Worm (Caenorhabditis elegans) whole organism, L2 larva: ENCODE results near the gene cht-1.

Experiments used
- C34F6.9 ChIP-seq: fragments of 150-350 bp; optimal IDR thresholded peaks from 2 replicates; lab custom pipeline; 2014; ENCODE audit warnings: missing biosample characterization, missing genetic modification characterization
- F13H6.1 ChIP-seq: sonication (generic microtip); optimal IDR thresholded peaks from 2 replicates; lab custom pipeline; 2016; ENCODE audit warnings: missing genetic modification characterization, missing compliant biosample characterization
- R02D3.7 ChIP-seq: fragments of 150-350 bp; optimal IDR thresholded peaks from 2 replicates; lab custom pipeline; 2014; ENCODE audit warnings: missing biosample characterization, missing genetic modification characterization
- Y55F3AM.14 ChIP-seq: fragments of 200-800 bp; sonication (Bioruptor generic); optimal IDR thresholded peaks from 2 replicates; lab custom pipeline; 2018; ENCODE audit warnings: mild to moderate bottlenecking, missing genetic modification characterization, missing compliant biosample characterization
- ZK546.5 ChIP-seq: sonication (generic microtip); optimal IDR thresholded peaks from 2 replicates; lab custom pipeline; 2017; ENCODE audit warnings: missing biosample characterization, missing genetic modification characterization
- alr-1 ChIP-seq: fragments of 150-350 bp; optimal IDR thresholded peaks from 2 replicates; lab custom pipeline; 2014; ENCODE audit warnings: missing biosample characterization, missing genetic modification characterization
- aly-2 ChIP-seq: fragments of 150-350 bp; optimal IDR thresholded peaks from 2 replicates; lab custom pipeline; 2014; ENCODE audit warnings: missing biosample characterization, missing genetic modification characterization
- ama-1 ChIP-seq: fragments of 150-350 bp; optimal IDR thresholded peaks from 2 replicates; lab custom pipeline; 2018; ENCODE audit warnings: inconsistent platforms
- blmp-1 ChIP-seq: sonication (generic microtip); optimal IDR thresholded peaks from 2 replicates; lab custom pipeline; 2017; ENCODE audit warnings: missing genetic modification characterization, mild to moderate bottlenecking, missing compliant biosample characterization, antibody characterized with exemption, moderate library complexity; ENCODE audit not compliant: insufficient read depth
- ceh-82 ChIP-seq: fragments of 150-350 bp; optimal IDR thresholded peaks from 2 replicates; lab custom pipeline; 2014; ENCODE audit warnings: missing biosample characterization, missing genetic modification characterization
- crh-2 ChIP-seq: sonication (generic microtip); optimal IDR thresholded peaks from 2 replicates; lab custom pipeline; 2017; ENCODE audit warnings: missing biosample characterization, missing genetic modification characterization
- dmd-4 ChIP-seq: sonication (generic microtip); optimal IDR thresholded peaks from 2 replicates; lab custom pipeline; 2017; ENCODE audit warnings: missing biosample characterization, missing genetic modification characterization
- egl-27 ChIP-seq: sonication (generic microtip); optimal IDR thresholded peaks from 3 replicates; lab custom pipeline; 2017; ENCODE audit warnings: missing biosample characterization, missing genetic modification reagents, missing genetic modification characterization
- elt-1 ChIP-seq: fragments of 150-350 bp; optimal IDR thresholded peaks from 2 replicates; lab custom pipeline; 2014; ENCODE audit warnings: missing biosample characterization, missing genetic modification characterization
- elt-3 ChIP-seq: sonication (generic microtip); optimal IDR thresholded peaks from 2 replicates; lab custom pipeline; 2017; ENCODE audit warnings: missing biosample characterization, missing genetic modification characterization
- fos-1 ChIP-seq: fragments of 150-350 bp; optimal IDR thresholded peaks from 2 replicates; lab custom pipeline; 2014; ENCODE audit warnings: missing biosample characterization, missing genetic modification characterization
- gmeb-1 ChIP-seq: fragments of 150-350 bp; optimal IDR thresholded peaks from 2 replicates; lab custom pipeline; 2014; ENCODE audit warnings: missing biosample characterization, missing genetic modification characterization
- lin-11 ChIP-seq: fragments of 150-350 bp; sonication (generic microtip); optimal IDR thresholded peaks from 2 replicates; lab custom pipeline; 2014; ENCODE audit warnings: missing biosample characterization, missing genetic modification characterization, inconsistent platforms, mixed read lengths
- lin-13 ChIP-seq: fragments of 150-350 bp; optimal IDR thresholded peaks from 2 replicates; lab custom pipeline; 2014; ENCODE audit warnings: missing biosample characterization, missing genetic modification reagents, missing genetic modification characterization
- lsy-2 ChIP-seq, 2 experiments: fragments of 150-350 bp in 1 of 2; sonication (generic microtip) in 1 of 2; optimal IDR thresholded peaks; 2 replicates each; lab custom pipeline; 2014 to 2017; ENCODE audit warnings: missing biosample characterization in 2 of 2, missing genetic modification characterization in 2 of 2
- mab-5 ChIP-seq: fragments of 150-350 bp; optimal IDR thresholded peaks from 2 replicates; lab custom pipeline; 2014; ENCODE audit warnings: missing biosample characterization, missing genetic modification characterization
- mbf-1 ChIP-seq: sonication (generic microtip); optimal IDR thresholded peaks from 2 replicates; lab custom pipeline; 2017; ENCODE audit warnings: missing biosample characterization, missing genetic modification characterization
- mdl-1 ChIP-seq, 2 experiments: fragments of 150-350 bp in 1 of 2; sonication (generic microtip) in 1 of 2; optimal IDR thresholded peaks; 2 replicates each; lab custom pipeline; 2017; ENCODE audit warnings: missing biosample characterization in 2 of 2, missing genetic modification characterization in 2 of 2
- nhr-10 ChIP-seq: sonication (generic microtip); optimal IDR thresholded peaks from 2 replicates; lab custom pipeline; 2017; ENCODE audit warnings: missing biosample characterization, missing genetic modification characterization
- nhr-11 ChIP-seq: fragments of 150-350 bp; optimal IDR thresholded peaks from 2 replicates; lab custom pipeline; 2014; ENCODE audit warnings: missing biosample characterization, missing genetic modification characterization
- nhr-12 ChIP-seq: fragments of 150-350 bp; optimal IDR thresholded peaks from 2 replicates; lab custom pipeline; 2014; ENCODE audit warnings: missing biosample characterization, missing genetic modification characterization
- nhr-129 ChIP-seq: fragments of 150-350 bp; optimal IDR thresholded peaks from 2 replicates; lab custom pipeline; 2014; ENCODE audit warnings: missing biosample characterization, missing genetic modification characterization
- nhr-21 ChIP-seq: fragments of 150-350 bp; optimal IDR thresholded peaks from 2 replicates; lab custom pipeline; 2014; ENCODE audit warnings: missing biosample characterization, missing genetic modification characterization
- nhr-23 ChIP-seq: fragments of 150-350 bp; optimal IDR thresholded peaks from 2 replicates; lab custom pipeline; 2014; ENCODE audit warnings: missing biosample characterization, missing genetic modification reagents, missing genetic modification characterization
- nhr-237 ChIP-seq: fragments of 150-350 bp; optimal IDR thresholded peaks from 2 replicates; lab custom pipeline; 2014; ENCODE audit warnings: missing biosample characterization, missing genetic modification characterization
- nhr-25 ChIP-seq: fragments of 150-350 bp; sonication (generic microtip); optimal IDR thresholded peaks from 3 replicates; lab custom pipeline; 2014; ENCODE audit warnings: missing biosample characterization, missing genetic modification characterization
- nhr-6 ChIP-seq: fragments of 150-350 bp; optimal IDR thresholded peaks from 2 replicates; lab custom pipeline; 2014; ENCODE audit warnings: missing biosample characterization, missing genetic modification characterization
- nhr-77 ChIP-seq: fragments of 150-350 bp; optimal IDR thresholded peaks from 2 replicates; lab custom pipeline; 2014; ENCODE audit warnings: missing biosample characterization, missing genetic modification characterization
- peb-1 ChIP-seq: fragments of 150-350 bp; optimal IDR thresholded peaks from 2 replicates; lab custom pipeline; 2014; ENCODE audit warnings: missing biosample characterization, missing genetic modification characterization
- sem-4 ChIP-seq: fragments of 150-350 bp; optimal IDR thresholded peaks from 2 replicates; lab custom pipeline; 2014; ENCODE audit warnings: missing biosample characterization, missing genetic modification reagents, missing genetic modification characterization
- skn-1 ChIP-seq: sonication (generic microtip); optimal IDR thresholded peaks from 2 replicates; lab custom pipeline; 2017; ENCODE audit warnings: missing biosample characterization, missing genetic modification characterization
- sma-3 ChIP-seq: sonication (generic microtip); optimal IDR thresholded peaks from 2 replicates; lab custom pipeline; 2016; ENCODE audit warnings: missing genetic modification reagents, missing genetic modification characterization, missing compliant biosample characterization
- sma-9 ChIP-seq, 2 experiments: fragments of 150-350 bp in 1 of 2; sonication (generic microtip) in 1 of 2; optimal IDR thresholded peaks; 2 replicates each; lab custom pipeline; 2014 to 2016; ENCODE audit warnings: missing genetic modification characterization in 2 of 2, mild to moderate bottlenecking in 1 of 2, missing biosample characterization in 1 of 2, missing compliant biosample characterization in 1 of 2, missing genetic modification reagents in 1 of 2, moderate library complexity in 1 of 2
- snpc-4 ChIP-seq: fragments of 150-350 bp; optimal IDR thresholded peaks from 2 replicates; lab custom pipeline; 2014; ENCODE audit warnings: missing biosample characterization, missing genetic modification characterization
- unc-39 ChIP-seq: fragments of 150-350 bp; optimal IDR thresholded peaks from 2 replicates; lab custom pipeline; 2014; ENCODE audit warnings: missing biosample characterization, missing genetic modification characterization
- unc-55 ChIP-seq: fragments of 150-350 bp; sonication (generic microtip); optimal IDR thresholded peaks from 3 replicates; lab custom pipeline; 2014; ENCODE audit warnings: missing biosample characterization, missing genetic modification reagents, missing genetic modification characterization
- unc-62 ChIP-seq: fragments of 150-350 bp; optimal IDR thresholded peaks from 2 replicates; lab custom pipeline; 2014; ENCODE audit warnings: missing biosample characterization, missing genetic modification reagents, missing genetic modification characterization
- zag-1 ChIP-seq: fragments of 150-350 bp; optimal IDR thresholded peaks from 2 replicates; lab custom pipeline; 2014; ENCODE audit warnings: missing biosample characterization, missing genetic modification characterization
- ztf-1 ChIP-seq: fragments of 200-800 bp; sonication (Bioruptor generic); conservative IDR thresholded peaks from 2 replicates; pipeline ENCODE4 v1.3.6; 2022; ENCODE audit warnings: missing genetic modification characterization, missing compliant biosample characterization
- ztf-11 ChIP-seq: sonication (generic microtip); optimal IDR thresholded peaks from 2 replicates; lab custom pipeline; 2017; ENCODE audit warnings: missing biosample characterization, missing genetic modification characterization
- ztf-4 ChIP-seq: fragments of 150-350 bp; optimal IDR thresholded peaks from 2 replicates; lab custom pipeline; 2014; ENCODE audit warnings: missing biosample characterization, missing genetic modification characterization

Gene cht-1

DNA sequence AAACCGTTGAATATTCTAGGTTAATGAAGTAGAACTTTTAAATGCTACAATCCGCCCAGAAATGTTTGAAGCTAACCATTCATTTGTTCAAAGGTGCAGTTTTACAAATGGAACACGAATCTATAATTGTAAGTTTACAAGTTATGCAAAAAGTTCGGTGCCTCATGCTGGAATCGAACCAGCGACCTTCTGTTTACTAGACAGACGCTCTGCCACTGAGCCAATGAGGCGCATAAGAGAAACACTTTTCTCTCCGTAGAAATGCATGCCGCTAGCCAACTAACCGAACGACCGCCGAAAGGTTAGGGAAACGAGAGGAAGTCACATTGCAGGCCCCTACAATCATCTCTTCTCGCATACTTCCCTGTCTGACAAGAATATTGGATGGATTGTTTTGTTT is 28.6 kb downstream of the cht-1 start:
- TF ChIP-seq mdl-1 (tag; optimal IDR thresholded peaks at IDR 0.05; lab: Kevin White, UChicago) (peak in 1 of 2 experiments; percentile 14), nhr-77 (no peak), nhr-25 (peak; percentile 34), sma-3 (GFP tag; lab: Kevin White, UChicago) (peak; percentile 40), ZK546.5 (tag; lab: Kevin White, UChicago) (no peak), ztf-11 (tag; lab: Kevin White, UChicago) (no peak), alr-1 (tag; lab: Kevin White, UChicago) (no peak), ztf-1 (no peak), lin-13 (GFP tag; lab: Kevin White, UChicago) (peak; percentile 38), ama-1 (lab: Kevin White, UChicago) (no peak), sma-9 (GFP tag; optimal IDR thresholded peaks at IDR 0.05; lab: Kevin White, UChicago) (peak; percentile 72), sma-9 (tag; optimal IDR thresholded peaks at IDR 0.05; lab: Kevin White, UChicago) (no peak), dmd-4 (no peak), gmeb-1 (tag; lab: Kevin White, UChicago) (peak; percentile 64), nhr-129 (tag; lab: Kevin White, UChicago) (peak; percentile 89), lin-11 (peak; percentile 7), mab-5 (tag; lab: Kevin White, UChicago) (peak; percentile 30), mbf-1 (tag; lab: Kevin White, UChicago) (no peak), egl-27 (peak; percentile 34), elt-3 (no peak), unc-39 (tag; lab: Kevin White, UChicago) (no peak), unc-55 (GFP tag; lab: Kevin White, UChicago) (peak; percentile 73), lsy-2 (tag; optimal IDR thresholded peaks at IDR 0.05; lab: Kevin White, UChicago) (peak in 1 of 2 experiments; percentile 32), snpc-4 (peak; percentile 33), fos-1 (tag; lab: Kevin White, UChicago) (peak; percentile 48), nhr-6 (tag; lab: Kevin White, UChicago) (peak; percentile 4), sem-4 (peak; percentile 53), crh-2 (tag; lab: Kevin White, UChicago) (peak; percentile 47), unc-62 (no peak), nhr-21 (tag; lab: Kevin White, UChicago) (peak; percentile 78), peb-1 (no peak), C34F6.9 (peak; percentile 37), skn-1 (tag; lab: Kevin White, UChicago) (no peak), nhr-11 (tag; lab: Kevin White, UChicago) (peak; percentile 40), Y55F3AM.14 (GFP tag; lab: Kevin White, UChicago) (peak; percentile 66), aly-2 (no peak), ztf-4 (tag; lab: Kevin White, UChicago) (no peak), nhr-12 (tag; lab: Kevin White, UChicago) (no peak), F13H6.1 (tag; lab: Kevin White, UChicago) (peak; percentile 67), nhr-23 (tag; lab: Kevin White, UChicago) (no peak), R02D3.7 (tag; lab: Kevin White, UChicago) (no peak), nhr-237 (tag; lab: Kevin White, UChicago) (no peak), nhr-10 (tag; lab: Kevin White, UChicago) (no peak), ceh-82 (tag; lab: Kevin White, UChicago) (no peak)

DNA sequence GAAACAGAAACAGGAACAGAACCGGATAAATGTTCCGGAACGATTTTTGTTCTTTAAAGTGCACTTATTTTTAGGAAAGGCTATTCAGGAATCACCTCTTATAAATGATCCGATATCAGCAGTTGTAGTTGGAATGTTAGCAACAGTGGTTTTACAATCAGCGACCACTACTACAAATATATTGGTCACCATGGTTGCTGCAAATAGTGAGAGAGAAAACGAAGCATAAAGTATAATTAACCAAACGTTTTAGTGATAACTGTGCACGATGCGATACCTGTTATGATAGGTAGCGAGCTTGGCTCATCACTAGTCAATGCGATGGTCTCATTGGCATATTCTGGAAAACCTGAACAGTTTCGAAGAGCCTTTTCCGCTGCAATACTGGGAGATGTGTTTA is 30.4 kb downstream of the cht-1 start:
- TF ChIP-seq nhr-25 (no peak), unc-39 (tag; lab: Kevin White, UChicago) (no peak), nhr-12 (tag; lab: Kevin White, UChicago) (no peak), blmp-1 (tag; lab: Kevin White, UChicago) (no peak), fos-1 (tag; lab: Kevin White, UChicago) (no peak), ZK546.5 (tag; lab: Kevin White, UChicago) (no peak), unc-62 (no peak), elt-1 (tag; lab: Kevin White, UChicago) (no peak), nhr-10 (tag; lab: Kevin White, UChicago) (no peak), nhr-237 (tag; lab: Kevin White, UChicago) (no peak), skn-1 (tag; lab: Kevin White, UChicago) (no peak), zag-1 (tag; lab: Kevin White, UChicago) (no peak), sem-4 (no peak), aly-2 (no peak), nhr-6 (tag; lab: Kevin White, UChicago) (no peak), lin-11 (no peak), ztf-4 (tag; lab: Kevin White, UChicago) (no peak), nhr-129 (tag; lab: Kevin White, UChicago) (no peak)
